Worm (Caenorhabditis elegans): ENCODE measurements around the gene mdt-6.

DNA sequence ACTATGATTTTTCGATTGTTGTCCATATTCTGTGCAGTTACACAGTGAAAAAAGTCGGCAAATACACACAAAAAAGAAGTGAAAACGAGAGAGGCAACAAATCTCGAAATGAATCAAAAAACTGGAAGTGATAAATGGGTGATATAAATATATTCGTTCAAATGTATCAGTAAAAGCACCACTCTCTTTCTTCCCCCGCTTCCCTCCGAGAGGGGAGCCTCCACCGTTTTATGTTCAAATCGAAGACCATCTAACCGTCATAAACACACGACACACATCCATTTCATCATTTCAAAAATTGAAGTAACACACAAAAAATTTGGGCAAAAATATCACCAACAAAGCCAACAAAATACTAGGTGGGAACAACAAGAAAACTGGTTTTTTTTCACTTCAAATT lies 32.4 kb downstream of the mdt-6 start, which contains the start of gene F20A1.6:
- no peak for TF ChIP-seq tab-1 (GFP tag; IDR thresholded peaks at IDR 0.05)
- no peak for TF ChIP-seq cog-1 (tag; optimal IDR thresholded peaks at IDR 0.05)
- no peak for TF ChIP-seq flt-1 (GFP tag; IDR thresholded peaks at IDR 0.05)
- TF ChIP-seq T22C8.4 (GFP tag; IDR thresholded peaks at IDR 0.05), result no peak
- no peak for TF ChIP-seq med-1 (GFP tag; optimal IDR thresholded peaks at IDR 0.05; ENCODE audit: insufficient read depth)
- no peak for TF ChIP-seq ref-1 (GFP tag; conservative IDR thresholded peaks at IDR 0.05)
- TF ChIP-seq ztf-23 (GFP tag; IDR thresholded peaks at IDR 0.05), result no peak
- TF ChIP-seq ztf-29 (GFP tag; IDR thresholded peaks at IDR 0.05), result no peak
- no peak for TF ChIP-seq klf-2 (GFP tag; conservative IDR thresholded peaks at IDR 0.05)
